Fruit fly (Drosophila melanogaster) whole organism, embryonic: ENCODE results near the gene Vps53.

Experiments
- Antp ChIP-seq: fragments of 200-800 bp; sonication (Bioruptor generic); optimal IDR thresholded peaks from 3 replicates; lab custom pipeline; 2016; ENCODE audit warnings: missing biosample characterization, missing genetic modification characterization
- Bteb2 ChIP-seq: fragments of 200-800 bp; sonication (Bioruptor generic); optimal IDR thresholded peaks from 2 replicates; lab custom pipeline; 2016; ENCODE audit warnings: missing biosample characterization, missing genetic modification characterization
- CG10654 ChIP-seq: fragments of 200-800 bp; sonication (Bioruptor generic); optimal IDR thresholded peaks from 2 replicates; lab custom pipeline; 2016; ENCODE audit warnings: missing biosample characterization, missing genetic modification characterization
- CG11456 ChIP-seq: fragments of 200-800 bp; sonication (Bioruptor generic); IDR thresholded peaks from 3 replicates; pipeline ENCODE4 v1.3.6; 2022; ENCODE audit warnings: missing biosample characterization, missing genetic modification characterization
- CG12155 ChIP-seq: fragments of 200-800 bp; sonication (Bioruptor generic); optimal IDR thresholded peaks from 3 replicates; lab custom pipeline; 2016; ENCODE audit warnings: missing biosample characterization, missing genetic modification characterization
- CG12391 ChIP-seq: fragments of 200-800 bp; sonication (Bioruptor generic); optimal IDR thresholded peaks from 3 replicates; lab custom pipeline; 2018; ENCODE audit warnings: missing biosample characterization, mild to moderate bottlenecking, missing genetic modification characterization, moderate library complexity
- CG15011 ChIP-seq: fragments of 200-800 bp; sonication (Bioruptor generic); optimal IDR thresholded peaks from 3 replicates; lab custom pipeline; 2018; ENCODE audit warnings: missing biosample characterization, mild to moderate bottlenecking, missing genetic modification characterization
- CG15696 ChIP-seq: fragments of 200-800 bp; sonication (Bioruptor generic); optimal IDR thresholded peaks from 2 replicates; lab custom pipeline; 2019; ENCODE audit warnings: missing biosample characterization, mild to moderate bottlenecking, missing genetic modification characterization, moderate library complexity
- CG2199 ChIP-seq: fragments of 200-800 bp; sonication (Bioruptor generic); IDR thresholded peaks from 3 replicates; pipeline ENCODE4 v1.3.6; 2022; ENCODE audit warnings: missing biosample characterization, missing genetic modification characterization
- CG30431 ChIP-seq: fragments of 200-800 bp; sonication (Bioruptor generic); optimal IDR thresholded peaks from 2 replicates; lab custom pipeline; 2017; ENCODE audit warnings: missing biosample characterization, missing genetic modification characterization
- CG31441 ChIP-seq: fragments of 200-800 bp; sonication (Bioruptor generic); IDR thresholded peaks from 2 replicates; pipeline ENCODE4 v1.3.6; 2022; ENCODE audit warnings: missing biosample characterization, missing genetic modification characterization
- CG3163 ChIP-seq: fragments of 200-800 bp; sonication (Bioruptor generic); optimal IDR thresholded peaks from 3 replicates; lab custom pipeline; 2016; ENCODE audit warnings: missing biosample characterization, missing genetic modification characterization
- CG32532 ChIP-seq: fragments of 200-800 bp; sonication (Bioruptor generic); IDR thresholded peaks from 2 replicates; pipeline ENCODE4 v1.3.6; 2022; ENCODE audit warnings: missing biosample characterization, missing genetic modification characterization
- CG3407 ChIP-seq: fragments of 200-800 bp; sonication (Bioruptor generic); optimal IDR thresholded peaks from 2 replicates; lab custom pipeline; 2018; ENCODE audit warnings: missing biosample characterization, mild to moderate bottlenecking, missing genetic modification characterization
- CG4820 ChIP-seq: fragments of 200-800 bp; sonication (Bioruptor generic); optimal IDR thresholded peaks from 3 replicates; lab custom pipeline; 2016; ENCODE audit warnings: missing biosample characterization, missing genetic modification characterization
- CG6791 ChIP-seq: fragments of 200-800 bp; sonication (Bioruptor generic); IDR thresholded peaks from 3 replicates; pipeline ENCODE4 v1.3.6; 2022; ENCODE audit warnings: missing biosample characterization, missing genetic modification characterization; ENCODE audit not compliant: partially characterized antibody
- CG7556 ChIP-seq: fragments of 200-800 bp; sonication (Bioruptor generic); optimal IDR thresholded peaks from 2 replicates; lab custom pipeline; 2017; ENCODE audit warnings: missing biosample characterization, mild to moderate bottlenecking, missing genetic modification characterization
- CG7987 ChIP-seq: fragments of 200-800 bp; sonication (Bioruptor generic); optimal IDR thresholded peaks from 2 replicates; lab custom pipeline; 2018; ENCODE audit warnings: missing biosample characterization, mild to moderate bottlenecking, missing genetic modification characterization, moderate library complexity
- CG8944 ChIP-seq: fragments of 200-800 bp; sonication (Bioruptor generic); optimal IDR thresholded peaks from 3 replicates; lab custom pipeline; 2016; ENCODE audit warnings: missing biosample characterization, missing genetic modification characterization
- CG9437 ChIP-seq: fragments of 200-800 bp; sonication (Bioruptor generic); optimal IDR thresholded peaks from 2 replicates; lab custom pipeline; 2018; ENCODE audit warnings: missing biosample characterization, mild to moderate bottlenecking, missing genetic modification characterization
- CoRest ChIP-seq: fragments of 200-800 bp; sonication (Bioruptor generic); optimal IDR thresholded peaks from 3 replicates; lab custom pipeline; 2018; ENCODE audit warnings: missing biosample characterization, mild to moderate bottlenecking, missing genetic modification characterization, moderate library complexity
- CrebB ChIP-seq: fragments of 200-800 bp; sonication (Bioruptor generic); optimal IDR thresholded peaks from 3 replicates; lab custom pipeline; 2018; ENCODE audit warnings: missing biosample characterization, mild to moderate bottlenecking, missing genetic modification characterization
- D ChIP-seq, 2 experiments: fragments of 200-800 bp in 1 of 2; fragments of >200 bp in 1 of 2; sonication (Bioruptor generic) in 1 of 2; optimal IDR thresholded peaks; 2 replicates in 1 of 2; 3 replicates in 1 of 2; lab custom pipeline; 2017; ENCODE audit warnings: mild to moderate bottlenecking in 1 of 2, missing biosample characterization in 1 of 2, missing genetic modification characterization in 1 of 2, missing genetic modification reagents in 1 of 2
- D19A ChIP-seq: fragments of 200-800 bp; optimal IDR thresholded peaks from 3 replicates; lab custom pipeline; 2019; ENCODE audit warnings: missing biosample characterization, mild to moderate bottlenecking, missing genetic modification characterization, moderate library complexity
- Fer2 ChIP-seq: fragments of 200-800 bp; sonication (Bioruptor generic); optimal IDR thresholded peaks from 2 replicates; lab custom pipeline; 2018; ENCODE audit warnings: missing biosample characterization, mild to moderate bottlenecking, missing genetic modification characterization, moderate library complexity
- H2.0 ChIP-seq: fragments of 200-800 bp; sonication (Bioruptor generic); IDR thresholded peaks from 2 replicates; pipeline ENCODE4 v1.3.6; 2022; ENCODE audit warnings: missing biosample characterization, missing genetic modification characterization
- Nf-YA ChIP-seq: fragments of 200-800 bp; sonication (Bioruptor generic); IDR thresholded peaks from 2 replicates; pipeline ENCODE4 v1.3.6; 2022; ENCODE audit warnings: missing biosample characterization, missing genetic modification characterization
- Optix ChIP-seq: fragments of 200-800 bp; sonication (Bioruptor generic); IDR thresholded peaks from 3 replicates; pipeline ENCODE4 v1.3.6; 2022; ENCODE audit warnings: missing biosample characterization, missing genetic modification characterization
- Rfx ChIP-seq: fragments of 200-800 bp; sonication (Bioruptor generic); IDR thresholded peaks from 2 replicates; pipeline ENCODE4 v1.3.6; 2022; ENCODE audit warnings: missing biosample characterization, missing genetic modification characterization
- Six4 ChIP-seq: fragments of 200-800 bp; sonication (Bioruptor generic); optimal IDR thresholded peaks from 2 replicates; lab custom pipeline; 2016; ENCODE audit warnings: missing biosample characterization, missing genetic modification characterization
- Ssrp ChIP-seq: fragments of 200-800 bp; sonication (Bioruptor generic); optimal IDR thresholded peaks from 2 replicates; lab custom pipeline; 2018; ENCODE audit warnings: missing biosample characterization, mild to moderate bottlenecking, missing genetic modification characterization, moderate library complexity
- al ChIP-seq: fragments of 200-800 bp; sonication (Bioruptor generic); IDR thresholded peaks from 2 replicates; pipeline ENCODE4 v1.3.6; 2022; ENCODE audit warnings: missing biosample characterization, missing genetic modification characterization
- ato ChIP-seq: fragments of 200-800 bp; sonication (Bioruptor generic); IDR thresholded peaks from 2 replicates; pipeline ENCODE4 v1.3.6; 2022; ENCODE audit warnings: missing biosample characterization, missing genetic modification characterization; ENCODE audit not compliant: partially characterized antibody
- chm ChIP-seq: fragments of 200-800 bp; sonication (Bioruptor generic); IDR thresholded peaks from 2 replicates; pipeline ENCODE4 v1.3.6; 2022; ENCODE audit warnings: missing biosample characterization, missing genetic modification characterization
- danr ChIP-seq: fragments of 200-800 bp; sonication (Bioruptor generic); IDR thresholded peaks from 2 replicates; pipeline ENCODE4 v1.3.6; 2022; ENCODE audit warnings: missing biosample characterization, missing genetic modification characterization
- emc ChIP-seq: fragments of 200-800 bp; sonication (Bioruptor generic); optimal IDR thresholded peaks from 2 replicates; lab custom pipeline; 2016; ENCODE audit warnings: missing biosample characterization, missing genetic modification characterization
- exex ChIP-seq: fragments of 200-800 bp; sonication (Bioruptor generic); optimal IDR thresholded peaks from 4 replicates; lab custom pipeline; 2018; ENCODE audit warnings: missing biosample characterization, mild to moderate bottlenecking, missing genetic modification characterization, moderate library complexity
- fd3F ChIP-seq: fragments of 200-800 bp; sonication (Bioruptor generic); optimal IDR thresholded peaks from 2 replicates; lab custom pipeline; 2018; ENCODE audit warnings: missing biosample characterization, mild to moderate bottlenecking, missing genetic modification characterization, moderate library complexity
- ham ChIP-seq: fragments of 200-800 bp; sonication (Bioruptor generic); IDR thresholded peaks from 2 replicates; pipeline ENCODE4 v1.3.6; 2022; ENCODE audit warnings: missing biosample characterization, missing genetic modification characterization
- kah ChIP-seq: fragments of 200-800 bp; sonication (Bioruptor generic); optimal IDR thresholded peaks from 2 replicates; lab custom pipeline; 2018; ENCODE audit warnings: missing biosample characterization, mild to moderate bottlenecking, missing genetic modification characterization
- ken ChIP-seq: fragments of 200-800 bp; sonication (Bioruptor generic); IDR thresholded peaks from 3 replicates; pipeline ENCODE4 v1.3.6; 2022; ENCODE audit warnings: missing biosample characterization, missing genetic modification characterization
- klu ChIP-seq: fragments of 200-800 bp; sonication (Bioruptor generic); IDR thresholded peaks from 2 replicates; pipeline ENCODE4 v1.3.6; 2022; ENCODE audit warnings: missing biosample characterization, missing genetic modification characterization
- lola ChIP-seq, 3 experiments: fragments of >200 bp in 2 of 3; fragments of 200-800 bp in 1 of 3; sonication (Bioruptor generic) in 1 of 3; optimal IDR thresholded peaks; 2 replicates each; lab custom pipeline; 2017 to 2019; ENCODE audit warnings: missing biosample characterization in 3 of 3, missing genetic modification characterization in 3 of 3, mild to moderate bottlenecking in 1 of 3, moderate library complexity in 1 of 3
- maf-S ChIP-seq: fragments of 200-800 bp; sonication (Bioruptor generic); optimal IDR thresholded peaks from 2 replicates; lab custom pipeline; 2016; ENCODE audit warnings: missing biosample characterization, missing genetic modification characterization
- nerfin-1 ChIP-seq: fragments of 200-800 bp; sonication (Bioruptor generic); optimal IDR thresholded peaks from 3 replicates; lab custom pipeline; 2019; ENCODE audit warnings: missing biosample characterization, mild to moderate bottlenecking, missing genetic modification characterization, moderate library complexity
- onecut ChIP-seq: fragments of 200-800 bp; sonication (Bioruptor generic); IDR thresholded peaks from 2 replicates; pipeline ENCODE4 v1.3.6; 2022; ENCODE audit warnings: missing biosample characterization, missing genetic modification characterization
- sens ChIP-seq: fragments of 200-800 bp; sonication (Bioruptor generic); peaks from one replicate; lab custom pipeline; 2016; ENCODE audit warnings: missing biosample characterization, missing genetic modification characterization
- sisA ChIP-seq: fragments of 200-800 bp; sonication (Bioruptor generic); IDR thresholded peaks from 2 replicates; pipeline ENCODE4 v1.3.6; 2022; ENCODE audit warnings: missing biosample characterization, missing genetic modification characterization
- ssp ChIP-seq: fragments of 200-800 bp; sonication (Bioruptor generic); IDR thresholded peaks from 2 replicates; pipeline ENCODE4 v1.3.6; 2022; ENCODE audit warnings: missing biosample characterization, missing genetic modification characterization
- unc-4 ChIP-seq: fragments of 200-800 bp; sonication (Bioruptor generic); IDR thresholded peaks from 2 replicates; pipeline ENCODE4 v1.3.6; 2022; ENCODE audit warnings: missing biosample characterization, missing genetic modification characterization; ENCODE audit not compliant: partially characterized antibody

Vps53 gene

dm6 chr2L:4371516-4372136, 14.2 kb downstream of the Vps53 start (continued):
- TF ChIP-seq H2.0 (GFP tag; lab: Robert Waterston, UW), result no peak
- no peak for TF ChIP-seq Nf-YA (GFP tag; lab: Robert Waterston, UW)
- TF ChIP-seq unc-4 (GFP tag; lab: Robert Waterston, UW), result no peak
- TF ChIP-seq CG9437 (GFP tag; lab: Kevin White, UChicago), result peak; percentile 67
- TF ChIP-seq onecut (GFP tag; lab: Robert Waterston, UW), result peak; percentile 48; the same call in 1 of the 2 replicates
- no peak for TF ChIP-seq CG30431 (GFP tag; lab: Kevin White, UChicago)
- TF ChIP-seq CG32532 (GFP tag; lab: Robert Waterston, UW), result no peak
- peak in 1 of 3 experiments; percentile 88 for TF ChIP-seq lola (GFP tag; optimal IDR thresholded peaks at IDR 0.05; lab: Kevin White, UChicago)
- peak; percentile 81 for TF ChIP-seq CoRest (tag; lab: Kevin White, UChicago)
- peak; percentile 16 for TF ChIP-seq kah (GFP tag; lab: Kevin White, UChicago)
- no peak for TF ChIP-seq maf-S (GFP tag; lab: Kevin White, UChicago)
- no peak for TF ChIP-seq exex (tag; lab: Kevin White, UChicago)
- peak; percentile 31; the same call in 1 of the 2 replicates for TF ChIP-seq sisA
- peak; percentile 92 for TF ChIP-seq CG15696
- peak; percentile 81 for TF ChIP-seq chm (GFP tag; lab: Robert Waterston, UW)
- TF ChIP-seq CrebB (tag; lab: Kevin White, UChicago), result peak; percentile 40
- TF ChIP-seq Antp, result no peak
- no peak for TF ChIP-seq al (GFP tag; lab: Robert Waterston, UW)
- no peak for TF ChIP-seq Bteb2 (GFP tag; lab: Kevin White, UChicago)
- TF ChIP-seq ssp (GFP tag; lab: Robert Waterston, UW), result no peak
- peak; percentile 64 for TF ChIP-seq sens (GFP tag; lab: Kevin White, UChicago)
- no peak for TF ChIP-seq emc (GFP tag; lab: Kevin White, UChicago)
- TF ChIP-seq CG31441 (GFP tag; lab: Robert Waterston, UW), result peak; percentile 88
- peak; percentile 88; the same call in 2 of the 3 replicates for TF ChIP-seq CG2199
- peak; percentile 66 for TF ChIP-seq CG3407
- TF ChIP-seq CG12391 (tag; lab: Kevin White, UChicago), result peak; percentile 79
- peak; percentile 24 for TF ChIP-seq CG10654 (GFP tag; lab: Kevin White, UChicago)
- peak; percentile 7 for TF ChIP-seq CG12155 (GFP tag; lab: Kevin White, UChicago)
- no peak for TF ChIP-seq fd3F (GFP tag; lab: Kevin White, UChicago)
- TF ChIP-seq D (optimal IDR thresholded peaks at IDR 0.05; lab: Kevin White, UChicago), result peak; percentile 77
- TF ChIP-seq D (GFP tag; optimal IDR thresholded peaks at IDR 0.05; lab: Kevin White, UChicago), result peak; percentile 75
- peak; percentile 82 for TF ChIP-seq D19A (tag; lab: Kevin White, UChicago)
- no peak for TF ChIP-seq CG11456 (GFP tag; lab: Robert Waterston, UW)
- no peak for TF ChIP-seq ken (GFP tag; lab: Robert Waterston, UW)
- TF ChIP-seq danr (GFP tag; lab: Robert Waterston, UW), result no peak
- no peak for TF ChIP-seq ato
- TF ChIP-seq Six4 (GFP tag; lab: Kevin White, UChicago), result peak; percentile 33
- 0 out of 3 replicates have a peak, but pooled peaks have one; percentile 41 for TF ChIP-seq Optix (GFP tag; lab: Robert Waterston, UW)
- peak; percentile 51; the same call in 2 of the 3 replicates for TF ChIP-seq CG6791 (GFP tag; lab: Robert Waterston, UW)
- no peak for TF ChIP-seq CG7987
- TF ChIP-seq CG4820 (GFP tag; lab: Kevin White, UChicago), result peak; percentile 50
- TF ChIP-seq Rfx (GFP tag; lab: Robert Waterston, UW), result no peak
- TF ChIP-seq Fer2 (tag; lab: Kevin White, UChicago), result no peak
- peak; percentile 24 for TF ChIP-seq CG15011 (GFP tag; lab: Kevin White, UChicago)
- peak; percentile 75 for TF ChIP-seq CG7556 (GFP tag; lab: Kevin White, UChicago)
- peak; percentile 69 for TF ChIP-seq Ssrp (tag; lab: Kevin White, UChicago)
- TF ChIP-seq CG8944 (GFP tag; lab: Kevin White, UChicago), result no peak
- no peak for TF ChIP-seq ham (GFP tag; lab: Robert Waterston, UW)
- TF ChIP-seq nerfin-1 (tag; lab: Kevin White, UChicago), result peak; percentile 67
- TF ChIP-seq CG3163 (GFP tag; lab: Kevin White, UChicago), result no peak
- TF ChIP-seq klu, result no peak
